Worm (Caenorhabditis elegans): ENCODE results near the gene clec-257.

ce11 chrV:18734381-18734780 lies 38.5 kb upstream of the clec-257 start, which contains the start of gene scl-20:
- TF ChIP-seq lin-15B (tag; optimal IDR thresholded peaks at IDR 0.05), result no peak
- no peak for TF ChIP-seq F49E8.2 (tag; optimal IDR thresholded peaks at IDR 0.05; ENCODE audit: borderline replicate concordance)
- no peak for TF ChIP-seq snpc-1.2 (GFP tag; IDR thresholded peaks at IDR 0.05)
- TF ChIP-seq R02D3.7 (tag; optimal IDR thresholded peaks at IDR 0.05), result no peak

Data from whole organism, L4 larva.